Worm (Caenorhabditis elegans): ENCODE results near the gene H34I24.1.

H34I24.1 gene

ce11 chrIII:2818980-2819379 is 27.9 kb upstream of the H34I24.1 start, which contains the start of gene pipp-4P:
pipp-4P (plus strand) TSS chrIII:2819280.
- TF ChIP-seq nhr-6 (tag; optimal IDR thresholded peaks at IDR 0.05) (no peak), hif-1 (tag; optimal IDR thresholded peaks at IDR 0.05) (no peak), egl-43 (GFP tag; IDR thresholded peaks at IDR 0.05) (no peak), lin-29 (GFP tag; IDR thresholded peaks at IDR 0.05) (no peak), spr-1 (tag; optimal IDR thresholded peaks at IDR 0.05) (no peak), ces-1 (GFP tag; optimal IDR thresholded peaks at IDR 0.05) (no peak), nhr-111 (GFP tag; optimal IDR thresholded peaks at IDR 0.05) (no peak), saeg-2 (GFP tag; IDR thresholded peaks at IDR 0.05) (no peak), aha-1 (tag) (no peak), egl-27 (tag; optimal IDR thresholded peaks at IDR 0.05) (no peak), lin-15B (tag; optimal IDR thresholded peaks at IDR 0.05) (no peak), vab-7 (GFP tag; IDR thresholded peaks at IDR 0.05) (no peak), mxl-2 (GFP tag; conservative IDR thresholded peaks at IDR 0.05) (no peak), nhr-41 (GFP tag; IDR thresholded peaks at IDR 0.05) (no peak), cey-2 (tag; optimal IDR thresholded peaks at IDR 0.05; ENCODE audit: borderline replicate concordance, insufficient read depth) (no peak), unc-62 (GFP tag; optimal IDR thresholded peaks at IDR 0.05 in 1 of 2) (no peak), unc-62 (tag; optimal IDR thresholded peaks at IDR 0.05) (no peak), T20F7.1 (GFP tag; optimal IDR thresholded peaks at IDR 0.05) (no peak), mes-2 (tag; optimal IDR thresholded peaks at IDR 0.05; ENCODE audit: poor library complexity, severe bottlenecking) (no peak), tra-1 (GFP tag; IDR thresholded peaks at IDR 0.05) (no peak)

ce11 chrIII:2826770-2827169 is 20.1 kb upstream of the H34I24.1 start, which contains the start of gene Y71H2AM.1:
Y71H2AM.1 (plus strand) TSS chrIII:2827070.
- TF ChIP-seq aha-1 (tag) (peak; percentile 29), lin-38 (GFP tag; IDR thresholded peaks at IDR 0.05) (no peak)

ce11 chrIII:2832483-2832882 is 14.4 kb upstream of the H34I24.1 start, which contains the start of gene Y71H2AM.29:
Y71H2AM.29 (plus strand) TSS chrIII:2832783.
- TF ChIP-seq php-3 (GFP tag; IDR thresholded peaks at IDR 0.05) (no peak), spr-3 (GFP tag; optimal IDR thresholded peaks at IDR 0.05) (no peak), ceh-44 (GFP tag; IDR thresholded peaks at IDR 0.05) (no peak), rbr-2 (tag; optimal IDR thresholded peaks at IDR 0.05) (no peak)

DNA sequence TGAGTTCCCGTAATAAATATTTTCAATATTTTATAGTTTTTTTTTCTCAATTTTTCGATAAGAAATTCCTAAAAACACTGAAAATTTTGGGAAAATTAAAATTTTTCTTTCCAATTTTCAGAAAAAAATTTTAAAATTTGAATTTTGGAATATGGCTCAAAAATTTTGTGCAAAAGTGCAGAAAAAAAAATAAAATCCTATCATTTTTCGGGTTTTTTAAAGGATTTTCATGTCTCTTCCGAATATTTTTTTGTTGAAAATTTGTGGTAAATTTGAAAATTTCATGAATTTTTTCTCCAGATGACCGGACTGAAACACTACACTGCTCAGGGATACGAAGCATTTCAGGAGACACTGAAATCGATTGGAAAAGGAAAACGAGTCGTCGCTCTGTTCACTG is 12.5 kb upstream of the H34I24.1 start, which contains the start of gene txdc-17:
txdc-17 (plus strand) TSS at position 301 of the 400 bp plus-strand sequence.
- no peak for TF ChIP-seq php-3 (GFP tag; IDR thresholded peaks at IDR 0.05)

- TF ChIP-seq ces-1 (GFP tag; optimal IDR thresholded peaks at IDR 0.05) (no peak), ceh-28 (tag; optimal IDR thresholded peaks at IDR 0.05) (peak; percentile 82), F44E2.7 (GFP tag; IDR thresholded peaks at IDR 0.05) (no peak), ctbp-1 (GFP tag; IDR thresholded peaks at IDR 0.05) (no peak), pha-4 (GFP tag; IDR thresholded peaks at IDR 0.05) (no peak), pha-4 (tag; optimal IDR thresholded peaks at IDR 0.05) (no peak), mxl-3 (GFP tag; optimal IDR thresholded peaks at IDR 0.05) (no peak), lsy-2 (tag; optimal IDR thresholded peaks at IDR 0.05) (no peak)
Measured at ce11 chrIII:2834998-2835397, 11.8 kb upstream of the H34I24.1 start.

DNA sequence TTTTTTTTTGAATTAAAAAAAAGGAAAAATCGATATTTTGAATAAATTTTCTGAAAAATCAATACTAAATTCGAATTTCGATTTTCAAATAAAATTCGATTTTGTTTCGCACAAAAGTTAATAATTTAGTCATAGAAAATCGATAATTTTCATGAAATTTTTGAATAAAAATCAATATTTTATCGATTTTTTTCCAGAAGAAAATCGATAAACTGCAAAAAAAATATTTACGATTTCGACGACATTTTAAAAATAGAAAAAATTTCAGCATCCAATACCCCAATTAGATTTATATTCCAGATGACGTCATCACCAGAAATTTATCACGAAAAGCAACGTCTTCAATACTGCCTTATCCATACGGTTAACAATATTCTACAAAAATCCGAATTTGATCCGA is 10.5 kb upstream of the H34I24.1 start, which contains the start of gene josd-1:
josd-1 (plus strand) TSS at position 301 of the 400 bp plus-strand sequence.
- no peak for TF ChIP-seq D1046.2 (GFP tag; IDR thresholded peaks at IDR 0.05)
- no peak for TF ChIP-seq tag-97 (GFP tag; IDR thresholded peaks at IDR 0.05)
- TF ChIP-seq spr-3 (GFP tag; optimal IDR thresholded peaks at IDR 0.05) = no peak
- TF ChIP-seq zag-1 (tag; optimal IDR thresholded peaks at IDR 0.05) = no peak
- no peak for TF ChIP-seq ztf-11 (tag; optimal IDR thresholded peaks at IDR 0.05)
- no peak for TF ChIP-seq ama-1 (optimal IDR thresholded peaks at IDR 0.05)
- no peak for TF ChIP-seq lin-13 (GFP tag; optimal IDR thresholded peaks at IDR 0.05)
- TF ChIP-seq lsy-2 (tag; optimal IDR thresholded peaks at IDR 0.05) = no peak
- TF ChIP-seq vab-7 (GFP tag; IDR thresholded peaks at IDR 0.05) = no peak
- no peak for TF ChIP-seq R02D3.7 (tag; optimal IDR thresholded peaks at IDR 0.05)
- TF ChIP-seq ceh-28 (tag; optimal IDR thresholded peaks at IDR 0.05) = no peak
- no peak for TF ChIP-seq Y105C5A.15 (GFP tag; IDR thresholded peaks at IDR 0.05)
- no peak for TF ChIP-seq Y48G9A.11 (GFP tag; IDR thresholded peaks at IDR 0.05)
- TF ChIP-seq madf-9 (GFP tag; conservative IDR thresholded peaks at IDR 0.05) = no peak
- no peak for TF ChIP-seq Y75B8A.6 (GFP tag; IDR thresholded peaks at IDR 0.05)
